Fruit fly (Drosophila melanogaster) ovary, adult (tissue): ENCODE results near the gene Patsas.

Source experiments
- CG17801 ChIP-seq: fragments of 200-800 bp; optimal IDR thresholded peaks from 2 replicates; lab custom pipeline; 2019; ENCODE audit warnings: missing biosample characterization, mild to moderate bottlenecking, missing genetic modification characterization, moderate library complexity; ENCODE audit not compliant: partially characterized antibody

The Patsas gene

dm6 chr2L:12065683-12066386 lies 37.2 kb downstream of the Patsas start:
- TF ChIP-seq CG17801 (GFP tag; lab: Kevin White, UChicago) = no peak

- peak; percentile 19 for TF ChIP-seq CG17801 (GFP tag; lab: Kevin White, UChicago)
These were observed 40.0 kb downstream of the Patsas start, which contains the start of gene Rab3-GAP for dm6 chr2L:12063035-12063434. TSS of gene Rab3-GAP (minus strand) at chr2L:12063184.

dm6 chr2L:12055837-12056388 lies 47.2 kb downstream of the Patsas start, which contains the start of the genes JhI-21, RpL7-like and CG34164:
TSS of gene JhI-21 (minus strand) at chr2L:12056042.
TSS of gene RpL7-like (plus strand) at chr2L:12056326.
TSS of gene CG34164 (plus strand) at chr2L:12056348.
- peak; percentile 31 for TF ChIP-seq CG17801 (GFP tag; lab: Kevin White, UChicago)

dm6 chr2L:12053365-12053764 lies 49.7 kb downstream of the Patsas start:
- no peak for TF ChIP-seq CG17801 (GFP tag; lab: Kevin White, UChicago)
